Worm (Caenorhabditis elegans) whole organism, young adult: ENCODE measurements around the gene crh-1.

ENCODE experiments used
- B0019.2 ChIP-seq: fragments of 200-800 bp; sonication (Bioruptor generic); conservative IDR thresholded peaks from 2 replicates; pipeline ENCODE4 v1.3.6; 2022; ENCODE audit warnings: missing genetic modification reagents, missing genetic modification characterization, missing compliant biosample characterization
- B0336.3 ChIP-seq: fragments of 200-800 bp; sonication (Bioruptor generic); IDR thresholded peaks from 2 replicates; pipeline ENCODE4 v1.3.6; 2022; ENCODE audit warnings: missing genetic modification characterization, missing compliant biosample characterization
- C06A6.2 ChIP-seq: fragments of 200-800 bp; sonication (Bioruptor generic); conservative IDR thresholded peaks from 2 replicates; pipeline ENCODE4 v1.3.6; 2022; ENCODE audit warnings: missing genetic modification characterization, missing compliant biosample characterization
- D2030.7 ChIP-seq: fragments of 200-800 bp; sonication (Bioruptor generic); IDR thresholded peaks from 2 replicates; pipeline ENCODE4 v1.3.6; 2022; ENCODE audit warnings: missing genetic modification reagents, missing genetic modification characterization, missing compliant biosample characterization
- F49E8.2 ChIP-seq: sonication (generic microtip); optimal IDR thresholded peaks from 3 replicates; lab custom pipeline; 2017; ENCODE audit warnings: missing genetic modification characterization, mild to moderate bottlenecking, missing compliant biosample characterization, antibody characterized with exemption, moderate library complexity; ENCODE audit not compliant: insufficient read depth
- F55B11.4 ChIP-seq: sonication (generic microtip); optimal IDR thresholded peaks from 2 replicates; lab custom pipeline; 2016; ENCODE audit warnings: missing compliant biosample characterization, missing genetic modification characterization, borderline replicate concordance; ENCODE audit not compliant: insufficient read depth
- K12H6.12 ChIP-seq: fragments of 200-800 bp; sonication (Bioruptor generic); optimal IDR thresholded peaks from 2 replicates; lab custom pipeline; 2018; ENCODE audit warnings: mild to moderate bottlenecking, missing genetic modification characterization, missing compliant biosample characterization
- T26A5.8 ChIP-seq: sonication (generic microtip); optimal IDR thresholded peaks from 2 replicates; lab custom pipeline; 2016; ENCODE audit warnings: missing genetic modification characterization, missing compliant biosample characterization
- Y53F4B.3 ChIP-seq: fragments of 200-800 bp; sonication (Bioruptor generic); IDR thresholded peaks from 2 replicates; pipeline ENCODE4 v1.3.6; 2022; ENCODE audit warnings: missing genetic modification reagents, missing genetic modification characterization, missing compliant biosample characterization
- Y53G8AR.9 ChIP-seq: fragments of 200-800 bp; sonication (Bioruptor generic); conservative IDR thresholded peaks from 2 replicates; pipeline ENCODE4 v1.3.6; 2022; ENCODE audit warnings: missing genetic modification reagents, missing genetic modification characterization, missing compliant biosample characterization
- Y56A3A.18 ChIP-seq: fragments of 200-800 bp; sonication (Bioruptor generic); IDR thresholded peaks from 2 replicates; pipeline ENCODE4 v1.3.6; 2022; ENCODE audit warnings: missing genetic modification reagents, missing genetic modification characterization, missing compliant biosample characterization
- Y67H2A.10 ChIP-seq: fragments of 200-800 bp; sonication (Bioruptor generic); conservative IDR thresholded peaks from 2 replicates; pipeline ENCODE4 v1.3.6; 2022; ENCODE audit warnings: missing genetic modification reagents, missing genetic modification characterization, missing compliant biosample characterization
- Y95B8A.8 ChIP-seq: fragments of 200-800 bp; sonication (Bioruptor generic); IDR thresholded peaks from 2 replicates; pipeline ENCODE4 v1.3.6; 2022; ENCODE audit warnings: missing genetic modification reagents, missing genetic modification characterization, missing compliant biosample characterization
- ZK185.1 ChIP-seq: sonication (generic microtip); optimal IDR thresholded peaks from 2 replicates; lab custom pipeline; 2016; ENCODE audit warnings: mild to moderate bottlenecking, missing genetic modification characterization, missing compliant biosample characterization; ENCODE audit not compliant: poor library complexity, severe bottlenecking
- atf-7 ChIP-seq: sonication (generic microtip); optimal IDR thresholded peaks from 2 replicates; lab custom pipeline; 2017; ENCODE audit warnings: mild to moderate bottlenecking, missing genetic modification characterization, missing compliant biosample characterization
- athp-1 ChIP-seq: sonication (generic microtip); optimal IDR thresholded peaks from 2 replicates; lab custom pipeline; 2017; ENCODE audit warnings: mild to moderate bottlenecking, missing genetic modification characterization, missing compliant biosample characterization
- attf-3 ChIP-seq: fragments of 200-800 bp; sonication (Bioruptor generic); conservative IDR thresholded peaks from 2 replicates; pipeline ENCODE4 v1.3.6; 2022; ENCODE audit warnings: missing genetic modification reagents, missing genetic modification characterization, missing compliant biosample characterization
- attf-5 ChIP-seq: fragments of 200-800 bp; sonication (Bioruptor generic); optimal IDR thresholded peaks from 2 replicates; lab custom pipeline; 2018; ENCODE audit warnings: mild to moderate bottlenecking, missing genetic modification characterization, missing compliant biosample characterization
- bed-1 ChIP-seq: fragments of 200-800 bp; sonication (Bioruptor generic); IDR thresholded peaks from 2 replicates; pipeline ENCODE4 v1.3.6; 2022; ENCODE audit warnings: missing genetic modification reagents, missing genetic modification characterization, missing compliant biosample characterization
- ceh-27 ChIP-seq: fragments of 200-800 bp; sonication (Bioruptor generic); optimal IDR thresholded peaks from 2 replicates; lab custom pipeline; 2018; ENCODE audit warnings: mild to moderate bottlenecking, missing genetic modification characterization, moderate library complexity, missing compliant biosample characterization
- ceh-58 ChIP-seq: fragments of 200-800 bp; sonication (Bioruptor generic); IDR thresholded peaks from 2 replicates; pipeline ENCODE4 v1.3.6; 2022; ENCODE audit warnings: missing genetic modification characterization, missing compliant biosample characterization
- ceh-79 ChIP-seq: sonication (generic microtip); optimal IDR thresholded peaks from 2 replicates; lab custom pipeline; 2017; ENCODE audit warnings: mild to moderate bottlenecking, missing genetic modification characterization, missing compliant biosample characterization
- die-1 ChIP-seq: sonication (generic microtip); optimal IDR thresholded peaks from 2 replicates; lab custom pipeline; 2016; ENCODE audit warnings: missing genotype, mild to moderate bottlenecking, missing genetic modification characterization, missing compliant biosample characterization
- dox-1 ChIP-seq: fragments of 200-800 bp; sonication (Bioruptor generic); IDR thresholded peaks from 2 replicates; pipeline ENCODE4 v1.3.6; 2022; ENCODE audit warnings: missing genetic modification reagents, missing genetic modification characterization, missing compliant biosample characterization
- dpff-1 ChIP-seq: sonication (generic microtip); optimal IDR thresholded peaks from 2 replicates; lab custom pipeline; 2017; ENCODE audit warnings: mild to moderate bottlenecking, missing genetic modification characterization, missing compliant biosample characterization
- ekl-4 ChIP-seq: fragments of 200-800 bp; sonication (Bioruptor generic); IDR thresholded peaks from 2 replicates; pipeline ENCODE4 v1.3.6; 2022; ENCODE audit warnings: missing genetic modification reagents, missing genetic modification characterization, missing compliant biosample characterization
- ets-4 ChIP-seq: fragments of 200-800 bp; sonication (Bioruptor generic); optimal IDR thresholded peaks from 2 replicates; lab custom pipeline; 2018; ENCODE audit warnings: mild to moderate bottlenecking, missing genetic modification characterization, missing compliant biosample characterization
- him-1 ChIP-seq: sonication (generic microtip); optimal IDR thresholded peaks from 2 replicates; lab custom pipeline; 2016; ENCODE audit warnings: missing genotype, missing genetic modification reagents, missing genetic modification characterization, missing compliant biosample characterization
- hlh-12 ChIP-seq: sonication (generic microtip); optimal IDR thresholded peaks from 2 replicates; lab custom pipeline; 2016; ENCODE audit warnings: missing genetic modification characterization, missing compliant biosample characterization
- hmg-1.2 ChIP-seq: fragments of 200-800 bp; sonication (Bioruptor generic); IDR thresholded peaks from 2 replicates; pipeline ENCODE4 v1.3.6; 2022; ENCODE audit warnings: missing genetic modification reagents, missing genetic modification characterization, missing compliant biosample characterization
- hrde-1 ChIP-seq: sonication (generic microtip); optimal IDR thresholded peaks from 2 replicates; lab custom pipeline; 2016; ENCODE audit warnings: missing genetic modification characterization, mild to moderate bottlenecking, missing compliant biosample characterization, moderate library complexity, missing genotype, missing genetic modification reagents, borderline replicate concordance
- hsf-1 ChIP-seq: fragments of 200-800 bp; sonication (Bioruptor generic); IDR thresholded peaks from 2 replicates; pipeline ENCODE4 v1.3.6; 2022; ENCODE audit warnings: missing genetic modification reagents, missing genetic modification characterization, missing compliant biosample characterization
- lag-1 ChIP-seq: fragments of 200-800 bp; sonication (Bioruptor generic); IDR thresholded peaks from 2 replicates; pipeline ENCODE4 v1.3.6; 2022; ENCODE audit warnings: missing genetic modification reagents, missing genetic modification characterization, missing compliant biosample characterization
- lin-26 ChIP-seq: fragments of 200-800 bp; sonication (Bioruptor generic); IDR thresholded peaks from 2 replicates; pipeline ENCODE4 v1.3.6; 2022; ENCODE audit warnings: missing genetic modification reagents, missing genetic modification characterization, missing compliant biosample characterization
- lin-54 ChIP-seq: fragments of 200-800 bp; sonication (Bioruptor generic); optimal IDR thresholded peaks from 2 replicates; lab custom pipeline; 2018; ENCODE audit warnings: mild to moderate bottlenecking, missing genetic modification characterization, missing compliant biosample characterization
- lsl-1 ChIP-seq: fragments of 200-800 bp; sonication (Bioruptor generic); optimal IDR thresholded peaks from 2 replicates; lab custom pipeline; 2018; ENCODE audit warnings: mild to moderate bottlenecking, missing genetic modification characterization, moderate library complexity, missing compliant biosample characterization
- madf-10 ChIP-seq: sonication (generic microtip); optimal IDR thresholded peaks from 2 replicates; lab custom pipeline; 2016; ENCODE audit warnings: mild to moderate bottlenecking, missing genetic modification characterization, missing compliant biosample characterization
- madf-3 ChIP-seq: fragments of 200-800 bp; sonication (Bioruptor generic); IDR thresholded peaks from 2 replicates; pipeline ENCODE4 v1.3.6; 2022; ENCODE audit warnings: missing genetic modification reagents, missing genetic modification characterization, missing compliant biosample characterization
- mel-28 ChIP-seq: sonication (generic microtip); optimal IDR thresholded peaks from 2 replicates; lab custom pipeline; 2016; ENCODE audit warnings: borderline replicate concordance, mild to moderate bottlenecking, missing genetic modification characterization, missing compliant biosample characterization
- mxl-1 ChIP-seq: sonication (generic microtip); optimal IDR thresholded peaks from 2 replicates; lab custom pipeline; 2016; ENCODE audit warnings: missing genetic modification characterization, missing compliant biosample characterization
- nfya-1 ChIP-seq: sonication (generic microtip); optimal IDR thresholded peaks from 2 replicates; lab custom pipeline; 2017; ENCODE audit warnings: antibody characterized with exemption, missing compliant biosample characterization, missing genetic modification characterization, borderline replicate concordance; ENCODE audit not compliant: insufficient read depth
- nhr-120 ChIP-seq: fragments of 200-800 bp; sonication (Bioruptor generic); IDR thresholded peaks from 2 replicates; pipeline ENCODE4 v1.3.6; 2022; ENCODE audit warnings: missing genetic modification characterization, missing compliant biosample characterization
- rpc-1 ChIP-seq, 2 experiments: fragments of 150-350 bp in 1 of 2; sonication (generic microtip) in 1 of 2; optimal IDR thresholded peaks; 2 replicates each; lab custom pipeline; 2014 to 2018; ENCODE audit warnings: missing biosample characterization in 1 of 2, missing genetic modification characterization in 1 of 2, missing genetic modification reagents in 1 of 2, missing genotype in 1 of 2
- snpc-3.4 ChIP-seq: sonication (generic microtip); optimal IDR thresholded peaks from 2 replicates; lab custom pipeline; 2017; ENCODE audit warnings: missing genetic modification characterization, mild to moderate bottlenecking, missing compliant biosample characterization, antibody characterized with exemption, moderate library complexity, missing genotype, missing genetic modification reagents
- somi-1 ChIP-seq: fragments of 200-800 bp; sonication (Bioruptor generic); optimal IDR thresholded peaks from 2 replicates; lab custom pipeline; 2018; ENCODE audit warnings: mild to moderate bottlenecking, missing genetic modification characterization, missing compliant biosample characterization
- tbp1 ChIP-seq: fragments of 200-800 bp; sonication (Bioruptor generic); optimal IDR thresholded peaks from 2 replicates; lab custom pipeline; 2018; ENCODE audit warnings: mild to moderate bottlenecking, missing genetic modification characterization, missing compliant biosample characterization
- tlf-1 ChIP-seq: fragments of 200-800 bp; sonication (Bioruptor generic); optimal IDR thresholded peaks from 2 replicates; lab custom pipeline; 2018; ENCODE audit warnings: mild to moderate bottlenecking, missing genetic modification characterization, missing compliant biosample characterization
- xnd-1 ChIP-seq: sonication (generic microtip); optimal IDR thresholded peaks from 2 replicates; lab custom pipeline; 2016; ENCODE audit warnings: missing genotype, missing genetic modification reagents, missing genetic modification characterization, missing compliant biosample characterization
- zfh-2 ChIP-seq: fragments of 200-800 bp; sonication (Bioruptor generic); conservative IDR thresholded peaks from 2 replicates; pipeline ENCODE4 v1.3.6; 2022; ENCODE audit warnings: missing genetic modification reagents, missing genetic modification characterization, missing compliant biosample characterization

crh-1 gene

ce11 chrIII:11694506-11694947 lies 37.0 kb downstream of the crh-1 start:
- TF ChIP-seq lin-54 (GFP tag; lab: Kevin White, UChicago), result no peak
- no peak for TF ChIP-seq mxl-1 (tag; lab: Kevin White, UChicago)
- no peak for TF ChIP-seq tlf-1
- 0 out of 2 replicates have a peak, but pooled peaks have one; percentile 19 for TF ChIP-seq hsf-1 (GFP tag; lab: Robert Waterston, UW)
- no peak for TF ChIP-seq bed-1 (GFP tag; lab: Robert Waterston, UW)
- TF ChIP-seq K12H6.12 (tag; lab: Kevin White, UChicago), result no peak
- TF ChIP-seq dpff-1 (tag; lab: Kevin White, UChicago), result peak; percentile 80
- no peak for TF ChIP-seq xnd-1
- no peak for TF ChIP-seq atf-7
- TF ChIP-seq ekl-4, result no peak
- TF ChIP-seq hmg-1.2 (GFP tag; lab: Robert Waterston, UW), result no peak
- no peak for TF ChIP-seq ceh-58 (GFP tag; lab: Robert Waterston, UW)
- no peak for TF ChIP-seq C06A6.2 (GFP tag; lab: Robert Waterston, UW)
- no peak for TF ChIP-seq snpc-3.4 (tag; lab: Kevin White, UChicago)
- no peak; the same call in 1 of the 2 replicates for TF ChIP-seq dox-1 (GFP tag; lab: Robert Waterston, UW)
- TF ChIP-seq madf-10 (tag; lab: Kevin White, UChicago), result no peak
- no peak for TF ChIP-seq nhr-120
- TF ChIP-seq nfya-1 (tag; lab: Kevin White, UChicago), result no peak
- no peak for TF ChIP-seq B0019.2 (GFP tag; lab: Robert Waterston, UW)
- TF ChIP-seq attf-3 (GFP tag; lab: Robert Waterston, UW), result no peak
- peak; percentile 65; the same call in 1 of the 2 replicates for TF ChIP-seq B0336.3 (GFP tag; lab: Robert Waterston, UW)
- no peak for TF ChIP-seq ceh-79 (tag; lab: Kevin White, UChicago)
- TF ChIP-seq rpc-1 (optimal IDR thresholded peaks at IDR 0.05; lab: Kevin White, UChicago), result no peak
- TF ChIP-seq rpc-1 (tag; optimal IDR thresholded peaks at IDR 0.05; lab: Kevin White, UChicago), result no peak
- TF ChIP-seq hlh-12 (tag; lab: Kevin White, UChicago), result no peak
- no peak for TF ChIP-seq madf-3 (GFP tag; lab: Robert Waterston, UW)
- 0 out of 2 replicates have a peak, but pooled peaks have one; percentile 56 for TF ChIP-seq lin-26 (GFP tag; lab: Robert Waterston, UW)
- no peak for TF ChIP-seq Y53F4B.3 (GFP tag; lab: Robert Waterston, UW)
- TF ChIP-seq Y53G8AR.9 (GFP tag; lab: Robert Waterston, UW), result no peak
- no peak for TF ChIP-seq ceh-27
- peak; percentile 27 for TF ChIP-seq mel-28 (tag; lab: Kevin White, UChicago)
- no peak for TF ChIP-seq F49E8.2
- TF ChIP-seq tbp1 (GFP tag; lab: Kevin White, UChicago), result no peak
- no peak for TF ChIP-seq hrde-1
- no peak for TF ChIP-seq lsl-1
- TF ChIP-seq lag-1 (GFP tag; lab: Robert Waterston, UW), result no peak
- peak; percentile 65 for TF ChIP-seq ZK185.1 (tag; lab: Kevin White, UChicago)
- no peak for TF ChIP-seq Y95B8A.8 (GFP tag; lab: Robert Waterston, UW)
- no peak for TF ChIP-seq T26A5.8 (tag; lab: Kevin White, UChicago)
- no peak for TF ChIP-seq Y56A3A.18 (GFP tag; lab: Robert Waterston, UW)
- no peak for TF ChIP-seq die-1 (tag; lab: Kevin White, UChicago)
- no peak for TF ChIP-seq zfh-2 (GFP tag; lab: Robert Waterston, UW)
- TF ChIP-seq Y67H2A.10 (GFP tag; lab: Robert Waterston, UW), result no peak
- TF ChIP-seq him-1 (tag; lab: Kevin White, UChicago), result no peak
- no peak for TF ChIP-seq D2030.7 (GFP tag; lab: Robert Waterston, UW)
- no peak for TF ChIP-seq F55B11.4 (tag; lab: Kevin White, UChicago)
- TF ChIP-seq somi-1 (GFP tag; lab: Kevin White, UChicago), result no peak
- no peak for TF ChIP-seq attf-5 (GFP tag; lab: Kevin White, UChicago)
- TF ChIP-seq ets-4 (GFP tag; lab: Kevin White, UChicago), result no peak
- no peak for TF ChIP-seq athp-1 (tag; lab: Kevin White, UChicago)
